Fruit fly (Drosophila melanogaster): ENCODE data around the gene Doc3.

The Doc3 gene

DNA sequence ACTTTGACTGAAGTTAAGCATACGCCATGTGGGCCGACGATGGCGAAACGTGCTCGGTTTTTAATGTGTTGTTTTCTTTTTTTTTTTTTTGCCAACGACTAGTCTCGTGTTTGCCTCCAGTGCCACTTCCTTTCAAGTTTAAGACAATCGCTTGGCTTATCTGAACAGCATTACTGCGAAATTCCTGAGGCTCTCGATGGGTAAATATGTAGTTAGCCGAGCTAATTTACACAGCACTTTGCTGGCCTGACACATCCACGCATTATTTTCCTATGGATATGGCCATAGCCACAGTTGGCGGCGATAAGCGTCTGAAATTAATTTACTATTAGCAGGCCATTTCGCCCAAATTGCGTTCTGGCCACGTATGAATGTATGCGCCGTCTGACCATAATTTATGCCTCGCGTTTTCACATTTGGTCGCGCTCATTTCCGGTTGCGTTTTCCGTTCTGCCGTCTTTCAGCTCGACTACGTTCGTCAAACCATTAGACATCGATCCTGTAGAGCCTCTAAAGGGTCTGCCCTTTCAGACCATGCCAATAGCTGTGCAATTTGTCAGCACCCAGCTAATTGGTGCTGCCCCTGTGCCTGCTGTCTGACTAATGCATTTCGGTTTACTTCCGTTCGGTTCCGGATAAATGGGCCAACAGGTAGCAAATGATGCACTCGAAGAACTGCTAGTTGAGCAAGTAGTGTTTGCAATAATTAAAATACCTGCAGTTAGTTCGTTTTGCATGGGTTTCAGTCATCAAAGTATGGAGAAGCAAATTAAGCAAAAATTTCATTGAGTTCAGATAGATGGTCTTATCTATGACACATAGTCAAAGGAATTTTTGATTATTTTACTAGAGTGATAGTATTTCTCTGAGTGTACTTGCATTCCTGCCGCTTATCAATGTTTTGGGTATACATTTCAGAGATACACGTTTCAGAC, 15.7 kb downstream of the Doc3 start:
- TF ChIP-seq CG8478 (optimal IDR thresholded peaks at IDR 0.05) (no peak), CTCF (optimal IDR thresholded peaks at IDR 0.05) (no peak)

DNA sequence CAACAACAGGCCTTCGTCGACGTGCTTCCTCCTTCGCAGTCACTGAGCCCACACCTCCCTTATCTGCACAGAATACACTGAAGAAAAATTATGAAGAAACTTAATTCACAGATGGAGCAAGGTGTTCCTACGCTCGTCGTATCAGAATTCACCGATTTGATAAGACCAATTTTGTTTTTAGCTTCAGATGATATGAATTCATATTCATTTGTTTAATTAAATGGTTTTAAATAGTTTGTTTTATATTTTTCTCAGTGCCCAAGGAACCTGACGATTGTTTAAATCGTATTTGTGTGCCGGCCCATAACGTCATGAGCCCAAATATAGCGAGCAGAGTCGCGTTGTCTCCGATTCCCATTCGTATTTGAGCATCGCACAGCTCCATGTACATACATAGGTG, 18.6 kb downstream of the Doc3 start:
- TF ChIP-seq CG8478 (optimal IDR thresholded peaks at IDR 0.05): no peak
- no peak for TF ChIP-seq CTCF (optimal IDR thresholded peaks at IDR 0.05)

DNA sequence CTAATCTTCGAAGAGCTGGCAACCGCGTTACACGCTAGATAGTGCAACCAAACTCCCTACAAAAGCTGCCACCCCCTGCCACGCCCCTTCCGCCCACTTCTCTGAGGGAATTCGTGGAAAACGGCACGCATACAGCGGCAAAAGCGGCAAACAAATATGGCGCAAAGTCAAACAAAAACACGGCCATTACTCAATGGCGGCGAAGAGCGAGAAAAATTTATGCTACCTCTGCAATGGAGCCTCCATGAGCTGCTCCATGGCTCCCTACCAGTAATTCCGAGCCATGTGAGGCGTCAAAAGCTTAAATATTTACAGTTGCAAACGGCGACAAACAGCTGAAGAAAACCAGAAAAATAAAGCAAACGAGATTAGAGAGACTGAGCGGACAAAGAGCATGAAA, 19.7 kb downstream of the Doc3 start:
- TF ChIP-seq CG8478 (optimal IDR thresholded peaks at IDR 0.05) (no peak), CTCF (optimal IDR thresholded peaks at IDR 0.05) (no peak)

DNA sequence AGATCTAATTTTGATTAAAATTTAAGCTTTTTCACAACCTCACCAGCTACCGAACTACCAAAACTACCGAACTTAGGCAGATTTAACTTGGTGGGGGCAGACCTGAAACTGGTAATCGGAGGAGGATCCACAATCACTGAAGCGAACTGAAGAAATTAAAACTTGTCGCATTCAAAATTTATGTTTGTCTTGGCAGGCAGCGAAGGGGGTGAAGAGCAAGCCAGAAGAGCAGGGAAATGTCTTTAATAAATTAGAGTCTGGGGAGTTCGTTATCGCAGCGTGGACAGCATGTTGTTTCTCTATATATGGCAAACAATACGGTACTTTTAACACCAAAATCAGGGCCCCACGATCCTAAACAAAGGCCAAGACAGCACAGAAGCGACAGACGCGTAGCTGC, 20.2 kb downstream of the Doc3 start:
- no peak for TF ChIP-seq CG8478 (optimal IDR thresholded peaks at IDR 0.05)
- TF ChIP-seq CTCF (optimal IDR thresholded peaks at IDR 0.05): no peak

DNA sequence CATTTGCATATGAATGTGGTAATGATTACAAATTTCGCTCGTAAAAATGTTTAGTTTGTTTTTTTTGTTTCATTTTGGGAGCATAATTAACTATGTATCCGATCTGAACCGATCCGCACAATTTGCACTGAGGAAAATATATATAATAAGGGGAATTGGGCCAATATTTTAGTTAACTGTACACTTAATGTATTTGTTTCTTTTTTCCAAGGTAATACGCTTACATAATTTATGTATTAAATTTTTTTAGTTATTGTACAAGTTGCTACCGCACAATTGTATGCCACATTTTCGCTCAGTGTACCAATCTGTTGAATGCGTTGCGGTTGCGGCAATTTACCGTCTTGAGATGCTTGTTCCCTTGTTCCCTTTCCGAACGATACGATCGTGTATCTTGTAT, 20.7 kb downstream of the Doc3 start:
- no peak for TF ChIP-seq CTCF (optimal IDR thresholded peaks at IDR 0.05)
- TF ChIP-seq CG8478 (optimal IDR thresholded peaks at IDR 0.05): no peak

DNA sequence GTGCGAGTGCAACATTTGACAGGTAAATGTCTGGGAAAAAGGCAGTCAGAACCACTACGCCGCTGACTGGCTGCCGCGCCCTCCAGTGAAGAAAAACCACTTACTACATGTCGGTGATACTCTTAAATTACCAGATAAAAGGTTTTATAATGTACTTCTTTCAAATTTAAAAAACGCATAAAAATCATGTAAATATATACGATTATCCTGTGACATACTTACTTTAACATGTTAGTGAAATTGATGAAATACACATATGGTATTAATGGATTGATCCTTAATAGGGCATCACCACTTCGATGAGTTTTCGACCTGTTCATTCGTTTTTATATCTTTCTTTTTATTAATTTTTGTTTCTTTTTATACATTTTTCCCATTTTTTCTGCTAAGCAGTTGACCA, 21.6 kb downstream of the Doc3 start:
- TF ChIP-seq CG8478 (optimal IDR thresholded peaks at IDR 0.05) (no peak), CTCF (optimal IDR thresholded peaks at IDR 0.05) (no peak)

DNA sequence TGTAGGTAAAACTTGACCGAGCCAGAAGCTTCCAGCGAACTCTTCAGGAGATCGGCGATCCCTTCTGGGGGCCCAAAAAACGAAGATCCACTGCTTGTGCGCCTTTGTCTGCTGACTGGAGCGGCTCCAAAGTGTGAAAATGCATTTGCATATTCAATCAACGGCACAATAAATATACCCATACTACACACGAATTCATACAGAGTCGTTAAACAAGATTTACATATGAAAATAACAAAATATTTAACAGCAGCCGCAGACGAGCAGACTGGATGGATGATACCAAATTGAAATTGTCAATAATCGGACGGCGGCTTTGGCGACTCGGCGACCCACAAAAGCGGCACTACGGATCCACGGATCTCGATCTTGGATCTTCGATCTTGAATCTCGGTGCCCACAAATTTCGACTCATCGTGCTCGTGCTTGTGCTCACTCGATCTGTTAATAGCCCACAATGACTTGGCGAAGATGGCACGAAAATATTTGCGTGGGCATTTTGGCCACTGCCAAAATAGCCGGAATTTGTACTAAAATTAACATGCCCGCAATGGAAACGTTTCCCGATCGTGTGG, 22.2 kb downstream of the Doc3 start:
- TF ChIP-seq CTCF (optimal IDR thresholded peaks at IDR 0.05): no peak
- TF ChIP-seq CG8478 (optimal IDR thresholded peaks at IDR 0.05): no peak

DNA sequence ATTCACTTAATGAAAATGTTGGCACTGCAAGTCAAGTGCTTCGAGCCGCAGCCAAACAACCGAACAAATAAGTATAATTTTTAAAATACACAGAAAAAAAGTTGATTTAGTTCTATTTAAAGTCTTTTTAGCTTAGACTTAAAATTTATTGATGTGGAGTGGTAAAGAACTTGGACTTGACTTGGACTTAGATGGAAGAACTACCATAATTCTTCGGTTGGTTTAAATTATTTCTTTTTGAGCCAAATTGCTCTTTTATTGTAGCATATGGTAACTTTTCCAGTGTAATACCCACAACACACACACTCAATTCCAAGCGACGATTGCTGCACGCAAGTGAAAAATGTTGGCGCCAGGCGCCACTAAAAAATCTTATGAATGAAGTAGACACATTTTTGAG, 23.1 kb downstream of the Doc3 start:
- no peak for TF ChIP-seq CTCF (optimal IDR thresholded peaks at IDR 0.05)
- no peak for TF ChIP-seq CG8478 (optimal IDR thresholded peaks at IDR 0.05)

DNA sequence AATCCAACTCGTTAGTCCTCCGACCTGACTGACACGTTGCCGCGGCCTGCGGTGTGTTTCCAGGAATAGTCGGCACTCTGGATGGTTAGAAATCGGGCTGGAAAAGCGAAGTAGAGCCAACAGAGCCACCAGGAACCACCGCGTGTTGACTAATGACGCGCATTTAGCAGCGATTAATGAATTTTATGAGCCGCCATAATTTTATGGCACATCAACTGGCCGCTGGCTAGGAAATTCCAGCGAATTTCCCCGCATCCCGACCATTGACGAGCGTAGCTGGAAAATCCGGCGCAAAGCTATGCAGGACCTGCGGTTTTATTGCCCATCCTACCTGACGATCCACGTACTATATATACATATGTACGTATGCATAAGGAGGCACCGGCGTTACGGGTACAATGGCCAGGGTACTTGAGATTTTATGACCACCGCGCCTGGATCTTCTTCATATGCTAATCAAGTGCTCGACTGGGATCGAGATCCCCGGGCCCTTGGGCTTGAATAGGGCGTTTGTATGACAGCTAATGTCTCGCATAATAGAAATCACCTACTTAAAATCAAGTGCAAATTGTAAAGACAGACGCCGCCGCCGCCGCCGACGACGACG, 24.3 kb downstream of the Doc3 start:
- TF ChIP-seq CG8478 (optimal IDR thresholded peaks at IDR 0.05): no peak
- TF ChIP-seq CTCF (optimal IDR thresholded peaks at IDR 0.05): no peak

DNA sequence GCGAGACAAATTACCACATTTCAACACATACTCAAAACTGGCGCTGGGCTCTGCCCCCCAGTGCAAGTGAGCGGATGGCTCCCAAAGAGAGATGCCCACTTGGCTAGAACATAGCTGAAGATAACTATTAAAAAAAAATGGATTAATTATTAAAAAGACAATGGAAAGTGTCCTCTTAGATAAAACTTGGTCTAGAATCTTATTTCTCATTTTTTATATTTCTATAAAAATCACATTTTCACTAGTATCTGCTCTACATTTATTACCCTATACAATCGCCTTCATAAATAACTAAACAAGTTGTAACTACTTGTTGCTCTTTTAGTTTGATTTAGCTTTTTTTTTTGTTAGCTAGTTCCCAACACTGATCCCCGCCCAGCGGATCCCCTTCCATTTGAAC, 27.9 kb downstream of the Doc3 start:
- TF ChIP-seq CTCF (optimal IDR thresholded peaks at IDR 0.05) (no peak), CG8478 (optimal IDR thresholded peaks at IDR 0.05) (no peak)

DNA sequence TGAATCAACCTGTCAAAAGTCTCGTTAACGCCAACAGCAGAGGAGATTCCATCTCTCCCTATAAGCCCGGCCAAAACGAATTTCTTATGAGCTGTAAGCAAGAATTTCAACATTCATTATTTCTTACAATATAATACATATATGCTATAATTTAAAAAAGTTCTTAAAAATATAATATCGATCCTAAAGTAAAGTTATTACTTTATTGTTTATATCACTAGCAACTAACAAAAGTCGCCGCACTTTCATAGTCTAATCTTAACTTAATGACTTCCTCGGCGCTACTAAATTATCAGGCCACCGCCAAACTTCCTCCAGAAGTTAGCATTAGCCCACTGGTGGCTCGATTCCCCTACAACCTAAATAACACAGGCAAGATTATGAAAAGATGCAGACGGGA, 28.5 kb downstream of the Doc3 start:
- TF ChIP-seq CTCF (optimal IDR thresholded peaks at IDR 0.05) (no peak), CG8478 (optimal IDR thresholded peaks at IDR 0.05) (no peak)

DNA sequence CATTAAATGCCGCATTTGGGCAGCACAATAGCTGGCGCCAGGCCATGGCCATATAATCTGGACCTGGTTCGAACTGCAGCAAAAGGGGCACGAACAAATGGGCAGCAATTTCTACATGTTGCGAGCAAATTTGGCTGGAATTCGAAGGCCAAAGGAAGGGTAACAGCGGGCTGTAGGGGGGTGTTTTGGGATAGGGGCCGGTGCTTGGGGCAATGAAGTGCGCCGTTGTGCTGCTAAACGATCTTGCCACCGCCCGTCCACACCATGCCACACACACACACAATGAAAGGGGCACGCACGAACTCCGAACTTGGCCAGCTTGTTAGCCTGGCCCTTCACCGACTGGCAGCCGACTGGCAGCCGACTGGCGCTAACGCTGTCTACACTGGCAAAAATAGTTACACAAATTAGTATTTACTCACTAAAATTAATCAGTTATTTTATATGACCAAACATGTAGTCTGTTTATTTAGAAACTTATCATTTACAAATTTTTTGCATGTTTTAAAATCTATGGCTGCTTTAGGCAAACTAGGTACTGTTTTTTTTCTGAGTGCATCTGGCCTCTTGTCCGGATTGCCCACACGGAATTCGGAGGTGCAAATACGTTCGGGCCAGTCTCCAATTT, 29.1 kb downstream of the Doc3 start:
- TF ChIP-seq CTCF (optimal IDR thresholded peaks at IDR 0.05): no peak
- TF ChIP-seq CG8478 (optimal IDR thresholded peaks at IDR 0.05): no peak

DNA sequence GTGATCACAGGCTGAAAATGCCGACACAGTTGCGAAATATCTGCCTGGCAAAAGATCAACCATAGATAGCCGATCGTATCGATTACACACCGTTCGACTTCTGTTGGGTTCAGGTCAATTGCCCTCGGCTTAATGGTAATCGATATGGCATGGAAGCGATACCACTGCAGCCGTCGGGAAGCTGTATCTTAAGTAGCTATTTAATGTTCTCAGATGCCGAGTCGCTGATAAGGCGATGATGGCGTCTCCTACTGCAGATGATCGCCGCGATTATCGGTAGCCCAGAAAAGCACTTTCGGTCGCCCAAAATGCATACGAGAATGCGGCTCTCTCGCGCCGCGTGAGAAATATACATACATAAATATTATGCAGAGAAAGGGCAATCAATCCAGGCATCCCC, 32.6 kb downstream of the Doc3 start:
- TF ChIP-seq CG8478 (optimal IDR thresholded peaks at IDR 0.05): no peak

DNA sequence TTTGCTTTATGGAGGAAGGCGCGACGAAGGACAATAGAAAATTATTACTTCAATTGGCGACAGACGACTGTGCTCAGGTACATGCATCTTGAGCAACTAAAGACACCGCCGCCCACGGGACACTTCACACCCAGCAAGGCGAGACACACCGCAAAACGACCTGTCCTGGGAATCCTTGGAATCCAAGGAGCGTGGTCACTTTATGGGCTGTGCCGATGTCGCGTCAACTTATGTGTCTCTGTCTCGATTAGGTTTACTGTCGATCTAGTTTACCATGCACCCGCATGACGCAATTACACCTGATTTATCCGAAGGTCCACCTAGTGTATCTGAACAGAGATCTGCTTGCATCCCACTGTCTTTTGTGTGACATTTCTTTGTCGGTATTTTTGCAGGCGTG, 34.2 kb downstream of the Doc3 start:
- TF ChIP-seq CG8478 (optimal IDR thresholded peaks at IDR 0.05): no peak
- TF ChIP-seq CTCF (optimal IDR thresholded peaks at IDR 0.05): no peak

DNA sequence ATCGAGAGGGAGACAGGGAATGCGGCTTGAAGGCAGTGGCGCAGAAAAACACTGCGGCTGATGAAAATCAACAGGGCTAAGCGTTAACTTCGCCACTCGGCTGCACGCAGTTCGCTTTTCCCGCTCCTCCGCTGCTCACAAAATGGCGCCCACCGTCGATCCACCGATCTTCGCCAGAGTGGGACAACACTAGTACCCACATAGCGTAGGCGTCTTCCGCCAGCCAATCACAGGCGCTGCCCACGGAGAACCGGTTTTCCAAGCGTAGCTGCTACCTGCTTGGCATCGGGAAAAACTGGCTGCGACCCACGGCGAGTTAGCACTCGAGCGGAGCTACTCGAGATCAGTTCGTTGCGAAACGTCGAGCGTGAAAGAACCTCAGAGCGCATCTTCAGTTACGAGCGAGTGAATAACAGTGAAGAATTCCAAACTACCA, 36.1 kb downstream of the Doc3 start, which contains the start of gene Doc1:
TSS of gene Doc1 (plus strand) at position 334 of the 436 bp plus-strand sequence.
- TF ChIP-seq CG8478 (optimal IDR thresholded peaks at IDR 0.05) (no peak), CTCF (optimal IDR thresholded peaks at IDR 0.05) (peak in 1 of 2 experiments; percentile 27)
